Worm (Caenorhabditis elegans) whole organism, L1 larva: Measurements from ENCODE around the gene ttr-1.

Experiments
- Y116A8C.19 ChIP-seq: sonication (generic microtip); optimal IDR thresholded peaks from 2 replicates; lab custom pipeline; 2016; ENCODE audit warnings: missing compliant biosample characterization, missing genetic modification characterization, borderline replicate concordance
- ama-1 ChIP-seq: fragments of 150-350 bp; optimal IDR thresholded peaks from 2 replicates; lab custom pipeline; 2014
- ces-1 ChIP-seq: fragments of 150-350 bp; optimal IDR thresholded peaks from 2 replicates; lab custom pipeline; 2014; ENCODE audit warnings: missing biosample characterization, missing genetic modification reagents, missing genetic modification characterization
- lin-13 ChIP-seq: fragments of 150-350 bp; optimal IDR thresholded peaks from 2 replicates; lab custom pipeline; 2014; ENCODE audit warnings: missing biosample characterization, missing genetic modification reagents, missing genetic modification characterization
- mdl-1 ChIP-seq, 2 experiments: fragments of 150-350 bp; optimal IDR thresholded peaks; 2 replicates each; lab custom pipeline; 2014 to 2017; ENCODE audit warnings: missing biosample characterization in 2 of 2, missing genetic modification characterization in 2 of 2, inconsistent platforms in 1 of 2
- mef-2 ChIP-seq: fragments of 150-350 bp; optimal IDR thresholded peaks from 2 replicates; lab custom pipeline; 2014; ENCODE audit warnings: missing biosample characterization, missing genetic modification characterization
- nhr-76 ChIP-seq: sonication (generic microtip); optimal IDR thresholded peaks from 2 replicates; lab custom pipeline; 2017; ENCODE audit warnings: missing biosample characterization, missing genetic modification characterization
- snpc-4 ChIP-seq: fragments of 150-350 bp; optimal IDR thresholded peaks from 2 replicates; lab custom pipeline; 2014; ENCODE audit warnings: missing biosample characterization, missing genetic modification characterization
- sup-37 ChIP-seq: fragments of 200-800 bp; sonication (Bioruptor generic); optimal IDR thresholded peaks from 2 replicates; lab custom pipeline; 2018; ENCODE audit warnings: mild to moderate bottlenecking, missing genetic modification characterization, missing compliant biosample characterization
- zag-1 ChIP-seq: fragments of 150-350 bp; optimal IDR thresholded peaks from 2 replicates; lab custom pipeline; 2014; ENCODE audit warnings: missing biosample characterization, missing genetic modification characterization

DNA sequence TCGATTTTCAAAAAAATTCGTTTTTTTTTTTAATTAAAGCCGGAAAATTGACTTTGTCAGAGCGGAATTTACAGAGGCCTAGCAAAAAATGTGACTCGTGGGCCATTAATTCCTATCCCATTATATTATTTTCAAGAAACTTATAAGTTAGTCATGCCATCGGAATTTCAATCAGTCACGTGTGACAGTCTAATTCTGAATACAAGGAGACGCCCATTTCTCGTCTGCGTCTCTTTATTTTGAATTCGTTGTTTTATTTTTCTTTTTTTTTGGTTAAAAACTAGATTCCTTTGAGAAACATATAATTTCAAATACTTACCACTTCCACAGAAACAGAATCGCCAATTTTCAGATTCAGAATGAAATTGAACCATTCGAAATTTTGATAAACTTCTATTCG lies 20.1 kb upstream of the ttr-1 start:
- no peak for TF ChIP-seq zag-1 (tag; lab: Kevin White, UChicago)
- no peak for TF ChIP-seq ama-1 (lab: Kevin White, UChicago)
- TF ChIP-seq snpc-4 (tag; lab: Kevin White, UChicago), result no peak
- TF ChIP-seq sup-37 (GFP tag; lab: Kevin White, UChicago), result no peak
- no peak for TF ChIP-seq ces-1 (GFP tag; lab: Kevin White, UChicago)
- TF ChIP-seq mef-2, result no peak
- no peak for TF ChIP-seq nhr-76 (tag; lab: Kevin White, UChicago)
- no peak for TF ChIP-seq mdl-1 (tag; optimal IDR thresholded peaks at IDR 0.05; lab: Kevin White, UChicago)
- no peak for TF ChIP-seq Y116A8C.19 (tag; lab: Kevin White, UChicago)
- no peak for TF ChIP-seq lin-13 (GFP tag; lab: Kevin White, UChicago)
